Fruit fly (Drosophila melanogaster): ENCODE results near the gene nab.

DNA sequence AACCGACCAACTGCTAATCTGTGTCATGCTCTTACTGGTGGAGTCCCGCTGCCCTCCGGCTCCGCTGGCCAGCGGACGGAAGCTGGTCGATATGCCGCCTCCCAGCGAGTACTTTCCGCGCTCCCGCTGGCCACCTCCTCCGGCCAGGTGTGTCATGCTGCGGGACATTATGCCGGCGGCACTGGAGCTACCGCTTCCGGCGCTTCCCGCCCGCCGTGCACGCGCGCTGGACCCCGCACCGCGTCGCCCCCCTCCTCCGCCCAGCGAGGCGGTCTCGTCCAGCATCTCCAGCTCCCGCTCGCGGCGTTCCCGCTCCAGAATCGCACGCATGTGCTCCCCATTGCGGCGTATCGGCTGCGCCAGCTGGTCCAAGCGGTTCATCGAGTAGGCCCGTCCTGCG is 32.2 kb downstream of the nab start:
- TF ChIP-seq CG12605 (GFP tag; IDR thresholded peaks at IDR 0.05) (no peak), gl (tag; optimal IDR thresholded peaks at IDR 0.05) (no peak)
